Fruit fly (Drosophila melanogaster) whole organism, embryonic: ENCODE measurements around the gene Helz.

Experiments
- Abd-B ChIP-seq: fragments of 200-800 bp; sonication (Bioruptor generic); optimal IDR thresholded peaks from 2 replicates; lab custom pipeline; 2018; ENCODE audit warnings: missing biosample characterization, mild to moderate bottlenecking, missing genetic modification characterization, moderate library complexity
- Asciz ChIP-seq: fragments of 200-800 bp; sonication (Bioruptor generic); optimal IDR thresholded peaks from 2 replicates; lab custom pipeline; 2017; ENCODE audit warnings: missing biosample characterization, mild to moderate bottlenecking, missing genetic modification characterization, missing genetic modification reagents
- Blimp-1 ChIP-seq: fragments of 200-800 bp; sonication (Bioruptor generic); optimal IDR thresholded peaks from 3 replicates; lab custom pipeline; 2018; ENCODE audit warnings: missing biosample characterization, missing genetic modification characterization, mild to moderate bottlenecking, moderate library complexity, missing genetic modification reagents
- CG10209 ChIP-seq: fragments of 200-800 bp; sonication (Bioruptor generic); optimal IDR thresholded peaks from 3 replicates; lab custom pipeline; 2017; ENCODE audit warnings: missing biosample characterization, mild to moderate bottlenecking, missing genetic modification characterization, missing genetic modification reagents
- CG11560 ChIP-seq: fragments of 200-800 bp; sonication (Bioruptor generic); IDR thresholded peaks from 3 replicates; pipeline ENCODE4 v1.3.6; 2022; ENCODE audit warnings: missing biosample characterization, missing genetic modification characterization
- CG11723 ChIP-seq: fragments of 200-800 bp; sonication (Bioruptor generic); optimal IDR thresholded peaks from 2 replicates; lab custom pipeline; 2017; ENCODE audit warnings: missing biosample characterization, mild to moderate bottlenecking, missing genetic modification characterization
- CG12219 ChIP-seq: fragments of 200-800 bp; sonication (Bioruptor generic); optimal IDR thresholded peaks from 3 replicates; lab custom pipeline; 2018; ENCODE audit warnings: missing biosample characterization, mild to moderate bottlenecking, missing genetic modification characterization
- CG13287 ChIP-seq: fragments of 200-800 bp; sonication (Bioruptor generic); IDR thresholded peaks from 2 replicates; pipeline ENCODE4 v1.3.6; 2022; ENCODE audit warnings: missing biosample characterization, missing genetic modification characterization; ENCODE audit not compliant: partially characterized antibody
- CG13296 ChIP-seq: fragments of 200-800 bp; sonication (Bioruptor generic); optimal IDR thresholded peaks from 3 replicates; lab custom pipeline; 2018; ENCODE audit warnings: missing biosample characterization, mild to moderate bottlenecking, missing genetic modification characterization
- CG14014 ChIP-seq: fragments of 200-800 bp; sonication (Bioruptor generic); IDR thresholded peaks from 2 replicates; pipeline ENCODE4 v1.3.6; 2022; ENCODE audit warnings: missing biosample characterization, missing genetic modification characterization
- CG1603 ChIP-seq: fragments of 200-800 bp; sonication (Bioruptor generic); optimal IDR thresholded peaks from 2 replicates; lab custom pipeline; 2019; ENCODE audit warnings: missing biosample characterization, mild to moderate bottlenecking, missing genetic modification characterization, moderate library complexity
- CG17829 ChIP-seq: fragments of 200-800 bp; optimal IDR thresholded peaks from 2 replicates; lab custom pipeline; 2019; ENCODE audit warnings: missing biosample characterization, mild to moderate bottlenecking, missing genetic modification characterization, moderate library complexity
- CG2116 ChIP-seq: fragments of 200-800 bp; sonication (Bioruptor generic); optimal IDR thresholded peaks from 3 replicates; lab custom pipeline; 2018; ENCODE audit warnings: missing biosample characterization, mild to moderate bottlenecking, missing genetic modification characterization
- CG31224 ChIP-seq: fragments of 200-800 bp; sonication (Bioruptor generic); IDR thresholded peaks from 2 replicates; pipeline ENCODE4 v1.3.6; 2022; ENCODE audit warnings: missing biosample characterization, missing genetic modification characterization
- CG31441 ChIP-seq: fragments of 200-800 bp; sonication (Bioruptor generic); IDR thresholded peaks from 2 replicates; pipeline ENCODE4 v1.3.6; 2022; ENCODE audit warnings: missing biosample characterization, missing genetic modification characterization
- CG7839 ChIP-seq: fragments of 200-800 bp; sonication (Bioruptor generic); optimal IDR thresholded peaks from 3 replicates; lab custom pipeline; 2018; ENCODE audit warnings: missing biosample characterization, mild to moderate bottlenecking, missing genetic modification characterization, moderate library complexity
- Dp ChIP-seq: fragments of 200-800 bp; sonication (Bioruptor generic); optimal IDR thresholded peaks from 2 replicates; lab custom pipeline; 2018; ENCODE audit warnings: missing biosample characterization, mild to moderate bottlenecking, missing genetic modification characterization, moderate library complexity
- Dref ChIP-seq: fragments of 200-800 bp; sonication (Bioruptor generic); IDR thresholded peaks from 2 replicates; pipeline ENCODE4 v1.3.6; 2022; ENCODE audit warnings: missing biosample characterization, missing genetic modification characterization
- E2f2 ChIP-seq: fragments of 200-800 bp; sonication (Bioruptor generic); IDR thresholded peaks from 2 replicates; pipeline ENCODE4 v1.3.6; 2022; ENCODE audit warnings: missing biosample characterization, missing genetic modification characterization
- HLHmδ ChIP-seq: fragments of 200-800 bp; sonication (Bioruptor generic); optimal IDR thresholded peaks from 2 replicates; lab custom pipeline; 2018; ENCODE audit warnings: missing biosample characterization, mild to moderate bottlenecking, missing genetic modification characterization, moderate library complexity
- HmgZ ChIP-seq: fragments of 200-800 bp; sonication (Bioruptor generic); optimal IDR thresholded peaks from 2 replicates; lab custom pipeline; 2018; ENCODE audit warnings: missing biosample characterization, mild to moderate bottlenecking, missing genetic modification characterization
- Med ChIP-seq: fragments of 200-800 bp; sonication (Bioruptor generic); peaks from one replicate; lab custom pipeline; 2016; ENCODE audit warnings: missing biosample characterization, missing genetic modification characterization, mild to moderate bottlenecking, inconsistent platforms, moderate library complexity
- Meics ChIP-seq: fragments of 200-800 bp; sonication (Bioruptor generic); optimal IDR thresholded peaks from 2 replicates; lab custom pipeline; 2017; ENCODE audit warnings: missing biosample characterization, mild to moderate bottlenecking, missing genetic modification characterization
- NFAT ChIP-seq: fragments of 200-800 bp; sonication (Bioruptor generic); IDR thresholded peaks from 2 replicates; pipeline ENCODE4 v1.3.6; 2022; ENCODE audit warnings: missing biosample characterization, missing genetic modification characterization
- Pdp1 ChIP-seq, 2 experiments: fragments of 200-800 bp; sonication (Bioruptor generic); optimal IDR thresholded peaks; 3 replicates each; lab custom pipeline; 2016; ENCODE audit warnings: missing biosample characterization in 2 of 2, missing genetic modification characterization in 2 of 2, mild to moderate bottlenecking in 1 of 2, moderate library complexity in 1 of 2
- Side ChIP-seq: fragments of 200-800 bp; sonication (Bioruptor generic); optimal IDR thresholded peaks from 2 replicates; lab custom pipeline; 2016; ENCODE audit warnings: missing biosample characterization, missing genetic modification characterization
- Vsx1 ChIP-seq: fragments of 200-800 bp; sonication (Bioruptor generic); optimal IDR thresholded peaks from 2 replicates; lab custom pipeline; 2017; ENCODE audit warnings: missing biosample characterization, mild to moderate bottlenecking, missing genetic modification characterization, missing genetic modification reagents
- Xrp1 ChIP-seq: fragments of 200-800 bp; sonication (Bioruptor generic); IDR thresholded peaks from 2 replicates; pipeline ENCODE4 v1.3.6; 2022; ENCODE audit warnings: missing biosample characterization, missing genetic modification characterization
- bbx ChIP-seq: fragments of 200-800 bp; sonication (Bioruptor generic); IDR thresholded peaks from 2 replicates; pipeline ENCODE4 v1.3.6; 2022; ENCODE audit warnings: missing biosample characterization, missing genetic modification characterization; ENCODE audit not compliant: partially characterized antibody
- chinmo ChIP-seq: fragments of 200-800 bp; sonication (Bioruptor generic); IDR thresholded peaks from 4 replicates; pipeline ENCODE4 v1.3.6; 2022; ENCODE audit warnings: missing biosample characterization, missing genetic modification characterization; ENCODE audit not compliant: partially characterized antibody
- croc ChIP-seq: fragments of 200-800 bp; sonication (Bioruptor generic); conservative IDR thresholded peaks from 3 replicates; pipeline ENCODE4 v1.3.6; 2022; ENCODE audit warnings: missing biosample characterization, missing genetic modification characterization
- crol ChIP-seq: fragments of 200-800 bp; sonication (Bioruptor generic); IDR thresholded peaks from 2 replicates; pipeline ENCODE4 v1.3.6; 2022; ENCODE audit warnings: missing biosample characterization, missing genetic modification characterization
- dmrt99B ChIP-seq: fragments of 200-800 bp; sonication (Bioruptor generic); optimal IDR thresholded peaks from 2 replicates; lab custom pipeline; 2018; ENCODE audit warnings: missing biosample characterization, mild to moderate bottlenecking, missing genetic modification characterization, moderate library complexity
- dysf ChIP-seq: fragments of 200-800 bp; sonication (Bioruptor generic); IDR thresholded peaks from 3 replicates; pipeline ENCODE4 v1.3.6; 2022; ENCODE audit warnings: missing biosample characterization, missing genetic modification characterization
- gcm ChIP-seq: fragments of 200-800 bp; sonication (Bioruptor generic); optimal IDR thresholded peaks from 2 replicates; lab custom pipeline; 2019; ENCODE audit warnings: missing biosample characterization, mild to moderate bottlenecking, missing genetic modification characterization, moderate library complexity
- ken ChIP-seq: fragments of 200-800 bp; sonication (Bioruptor generic); IDR thresholded peaks from 3 replicates; pipeline ENCODE4 v1.3.6; 2022; ENCODE audit warnings: missing biosample characterization, missing genetic modification characterization
- kni ChIP-seq: fragments of 200-800 bp; sonication (Bioruptor generic); optimal IDR thresholded peaks from 3 replicates; lab custom pipeline; 2017; ENCODE audit warnings: mild to moderate bottlenecking, missing biosample characterization, missing genetic modification reagents, missing genetic modification characterization
- prd ChIP-seq, 3 experiments: fragments of >200 bp in 2 of 3; fragments of 200-800 bp in 1 of 3; sonication (Bioruptor generic) in 1 of 3; optimal IDR thresholded peaks in 2 of 3; IDR thresholded peaks in 1 of 3; 2 replicates in 2 of 3; 3 replicates in 1 of 3; pipeline versions ENCODE4 v1.3.6 to Lab custom; 2017 to 2022; ENCODE audit warnings: missing biosample characterization in 1 of 3, missing genetic modification characterization in 1 of 3
- pzg ChIP-seq: fragments of 200-800 bp; sonication (Bioruptor generic); optimal IDR thresholded peaks from 3 replicates; lab custom pipeline; 2018; ENCODE audit warnings: missing biosample characterization, mild to moderate bottlenecking, missing genetic modification characterization, moderate library complexity
- ranshi ChIP-seq: fragments of 200-800 bp; sonication (Bioruptor generic); IDR thresholded peaks from 2 replicates; pipeline ENCODE4 v1.3.6; 2022; ENCODE audit warnings: missing biosample characterization, missing genetic modification characterization
- slbo ChIP-seq: fragments of 200-800 bp; sonication (Bioruptor generic); IDR thresholded peaks from 2 replicates; pipeline ENCODE4 v1.3.6; 2022; ENCODE audit warnings: missing biosample characterization, missing genetic modification characterization
- so ChIP-seq: fragments of 200-800 bp; sonication (Bioruptor generic); IDR thresholded peaks from 3 replicates; pipeline ENCODE4 v1.3.6; 2022; ENCODE audit warnings: missing biosample characterization, missing genetic modification characterization
- sqz ChIP-seq: fragments of 200-800 bp; sonication (Bioruptor generic); optimal IDR thresholded peaks from 3 replicates; lab custom pipeline; 2018; ENCODE audit warnings: missing biosample characterization, mild to moderate bottlenecking, missing genetic modification characterization
- trem ChIP-seq: fragments of 200-800 bp; optimal IDR thresholded peaks from 3 replicates; lab custom pipeline; 2019; ENCODE audit warnings: missing biosample characterization, mild to moderate bottlenecking, missing genetic modification characterization, moderate library complexity
- vfl ChIP-seq: fragments of 200-800 bp; sonication (Bioruptor generic); optimal IDR thresholded peaks from 2 replicates; lab custom pipeline; 2016; ENCODE audit warnings: missing biosample characterization, missing genetic modification characterization
- vvl ChIP-seq: fragments of 200-800 bp; sonication (Bioruptor generic); IDR thresholded peaks from 2 replicates; pipeline ENCODE4 v1.3.6; 2022; ENCODE audit warnings: missing biosample characterization, missing genetic modification characterization
- z ChIP-seq: fragments of 200-800 bp; sonication (Bioruptor generic); IDR thresholded peaks from 3 replicates; pipeline ENCODE4 v1.3.6; 2022; ENCODE audit warnings: missing biosample characterization, missing genetic modification characterization
- zfh2 ChIP-seq: fragments of 200-800 bp; sonication (Bioruptor generic); optimal IDR thresholded peaks from 2 replicates; lab custom pipeline; 2016; ENCODE audit warnings: missing biosample characterization, missing genetic modification characterization

Gene Helz

dm6 chr3L:14789676-14790075 is at the start of gene Helz (continued):
- TF ChIP-seq Xrp1 (GFP tag; lab: Robert Waterston, UW) (0 out of 2 replicates have a peak, but pooled peaks have one; percentile 19), Vsx1 (peak; percentile 20), slbo (GFP tag; lab: Robert Waterston, UW) (peak; percentile 75), Dref (GFP tag; lab: Robert Waterston, UW) (peak; percentile 90), NFAT (GFP tag; lab: Robert Waterston, UW) (peak; percentile 32; the same call in 1 of the 2 replicates), Abd-B (GFP tag; lab: Kevin White, UChicago) (no peak), Asciz (no peak), dysf (GFP tag; lab: Robert Waterston, UW) (peak; percentile 31; the same call in 1 of the 3 replicates), CG14014 (GFP tag; lab: Robert Waterston, UW) (peak; percentile 34; the same call in 1 of the 2 replicates), Med (GFP tag; lab: Kevin White, UChicago) (peak; percentile 85), HLHmδ (peak; percentile 40), prd (optimal IDR thresholded peaks at IDR 0.05; lab: Kevin White, UChicago) (no peak), prd (GFP tag; IDR thresholded peaks at IDR 0.05; lab: Robert Waterston, UW) (no peak), pzg (GFP tag; lab: Kevin White, UChicago) (peak; percentile 59), Meics (no peak), CG1603 (tag; lab: Kevin White, UChicago) (peak; percentile 52), bbx (GFP tag; lab: Robert Waterston, UW) (peak; percentile 68), ken (GFP tag; lab: Robert Waterston, UW) (0 out of 3 replicates have a peak, but pooled peaks have one; percentile 16), Dp (GFP tag; lab: Kevin White, UChicago) (peak; percentile 96), so (GFP tag; lab: Robert Waterston, UW) (no peak), CG2116 (peak; percentile 3), gcm (GFP tag; lab: Kevin White, UChicago) (no peak), E2f2 (GFP tag; lab: Robert Waterston, UW) (peak; percentile 95), vvl (peak; percentile 21; the same call in 1 of the 2 replicates), vfl (GFP tag; lab: Kevin White, UChicago) (peak; percentile 54)

dm6 chr3L:14743106-14743692 is 46.5 kb upstream of the Helz start:
- TF ChIP-seq sqz (GFP tag; lab: Kevin White, UChicago) (peak; percentile 19), dmrt99B (tag; lab: Kevin White, UChicago) (no peak), CG17829 (no peak), vvl (peak; percentile 67; the same call in 1 of the 2 replicates), CG13287 (GFP tag; lab: Robert Waterston, UW) (no peak), CG10209 (GFP tag; lab: Kevin White, UChicago) (no peak), z (GFP tag; lab: Robert Waterston, UW) (peak; percentile 92), Pdp1 (GFP tag; optimal IDR thresholded peaks at IDR 0.05; lab: Kevin White, UChicago) (peak in 1 of 2 experiments; percentile 75), CG31441 (no peak), trem (tag; lab: Kevin White, UChicago) (no peak), zfh2 (GFP tag; lab: Kevin White, UChicago) (no peak), croc (GFP tag; lab: Robert Waterston, UW) (no peak), ranshi (GFP tag; lab: Robert Waterston, UW) (no peak), chinmo (GFP tag; lab: Robert Waterston, UW) (0 out of 4 replicates have a peak, but pooled peaks have one; percentile 50), CG7839 (tag; lab: Kevin White, UChicago) (no peak), CG11723 (GFP tag; lab: Kevin White, UChicago) (no peak), CG31224 (no peak), CG11560 (no peak), gcm (GFP tag; lab: Kevin White, UChicago) (no peak), HmgZ (tag; lab: Kevin White, UChicago) (no peak), Side (GFP tag; lab: Kevin White, UChicago) (no peak), crol (peak; percentile 64; the same call in 1 of the 2 replicates), Blimp-1 (peak; percentile 98), CG12219 (GFP tag; lab: Kevin White, UChicago) (no peak), kni (peak; percentile 92), CG13296 (GFP tag; lab: Kevin White, UChicago) (no peak)
- TF ChIP-seq, all 482 proteins: peak for 8
